Fruit fly (Drosophila melanogaster): ENCODE data around the gene D1.

D1 gene

DNA sequence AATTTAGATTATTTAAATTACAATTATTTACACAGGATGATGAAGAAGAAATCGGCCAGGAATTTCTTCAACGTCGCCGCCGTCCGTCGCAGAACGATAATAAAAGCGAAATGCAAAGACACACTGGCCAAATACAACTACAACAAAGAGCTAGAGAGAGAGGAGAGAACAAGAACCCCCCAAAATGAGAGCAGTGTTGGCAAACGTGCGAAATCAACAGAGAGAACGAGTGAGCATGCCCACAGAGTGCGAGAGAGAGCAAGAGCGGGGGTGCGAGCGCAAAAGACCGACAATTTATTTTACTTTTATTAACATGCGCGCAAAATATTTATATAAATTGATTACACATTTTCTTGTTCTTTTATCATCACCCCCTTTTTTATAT, 3.6 kb downstream of the D1 start:
- TF ChIP-seq CG33017 (tag; optimal IDR thresholded peaks at IDR 0.05) = peak; percentile 76
- peak; percentile 31 for TF ChIP-seq Crg-1 (GFP tag; optimal IDR thresholded peaks at IDR 0.05)
- TF ChIP-seq Hr96 (GFP tag; optimal IDR thresholded peaks at IDR 0.05) = peak; percentile 17
- TF ChIP-seq CG1620 (GFP tag; optimal IDR thresholded peaks at IDR 0.05) = peak; percentile 29
- TF ChIP-seq cic (GFP tag; optimal IDR thresholded peaks at IDR 0.05) = no peak
- TF ChIP-seq CG11617 (GFP tag; optimal IDR thresholded peaks at IDR 0.05) = no peak
- peak; percentile 62 for TF ChIP-seq Clk (GFP tag; optimal IDR thresholded peaks at IDR 0.05)
- peak; percentile 75 for TF ChIP-seq Mnt (GFP tag; optimal IDR thresholded peaks at IDR 0.05)
- TF ChIP-seq CG5204 (GFP tag; optimal IDR thresholded peaks at IDR 0.05) = no peak
- TF ChIP-seq CG7045 (GFP tag; optimal IDR thresholded peaks at IDR 0.05) = peak; percentile 41
- no peak for TF ChIP-seq cnc (optimal IDR thresholded peaks at IDR 0.05)
- peak; percentile 8 for TF ChIP-seq bab1 (GFP tag; optimal IDR thresholded peaks at IDR 0.05)
- peak; percentile 64 for TF ChIP-seq CG7101 (tag; optimal IDR thresholded peaks at IDR 0.05)
- peak; percentile 30 for TF ChIP-seq ovo (GFP tag; optimal IDR thresholded peaks at IDR 0.05)
- peak; percentile 59 for TF ChIP-seq pad (GFP tag; optimal IDR thresholded peaks at IDR 0.05)
- TF ChIP-seq toe (GFP tag; optimal IDR thresholded peaks at IDR 0.05) = peak; percentile 54
- TF ChIP-seq kay (GFP tag; ENCODE audit: borderline replicate concordance) = peak; percentile 71
- peak; percentile 29 for TF ChIP-seq CG14711 (tag; optimal IDR thresholded peaks at IDR 0.05)
- peak; percentile 7 for TF ChIP-seq tj (GFP tag; optimal IDR thresholded peaks at IDR 0.05)
- TF ChIP-seq CG12768 (GFP tag; optimal IDR thresholded peaks at IDR 0.05) = peak; percentile 87

DNA sequence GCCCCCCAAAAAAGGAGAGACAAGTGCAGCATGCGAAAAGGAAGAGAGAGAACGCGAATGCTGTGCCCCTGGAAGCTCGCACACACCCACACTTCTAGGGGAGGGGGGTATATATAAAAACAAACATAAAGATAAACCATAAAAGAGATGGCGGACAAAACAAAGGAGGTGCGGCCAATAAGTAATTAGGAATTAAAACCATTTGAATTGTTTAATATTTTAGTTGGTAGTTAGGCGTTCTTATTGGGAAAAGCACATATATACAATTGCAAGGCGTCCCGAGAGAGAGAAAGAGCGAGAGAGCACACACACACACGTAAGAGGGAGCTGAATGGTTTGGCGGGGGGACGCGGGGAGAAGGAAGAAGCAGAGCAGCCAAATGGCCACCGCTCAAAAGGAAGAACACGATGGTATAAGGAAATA, 4.4 kb downstream of the D1 start:
- TF ChIP-seq cic (GFP tag; optimal IDR thresholded peaks at IDR 0.05) (no peak), CG7045 (GFP tag; optimal IDR thresholded peaks at IDR 0.05) (no peak), toe (GFP tag; optimal IDR thresholded peaks at IDR 0.05) (no peak), Hr96 (GFP tag; optimal IDR thresholded peaks at IDR 0.05) (no peak), pad (GFP tag; optimal IDR thresholded peaks at IDR 0.05) (peak; percentile 38)

DNA sequence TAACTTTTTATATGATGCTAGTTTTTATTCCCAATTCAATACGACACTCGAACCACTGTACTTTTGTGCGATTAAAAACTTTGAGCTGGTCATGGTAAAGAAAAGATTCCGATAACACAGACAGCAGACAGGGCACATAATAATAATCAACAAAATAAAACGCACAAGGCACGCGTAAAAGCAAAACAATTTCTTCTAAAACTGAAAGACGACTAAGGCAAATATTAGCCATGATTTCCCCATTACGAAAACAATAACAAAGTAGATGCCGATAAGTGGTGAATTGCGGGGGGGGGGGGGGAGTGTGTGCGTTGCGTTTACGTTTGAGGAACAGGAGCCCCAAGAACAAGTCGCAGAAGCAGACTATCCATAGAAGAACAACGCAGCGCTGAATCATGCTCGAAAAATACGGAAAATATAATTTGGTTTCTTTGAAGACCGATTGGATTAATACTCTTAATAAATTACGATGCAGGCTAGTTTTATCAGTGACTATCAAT, 5.6 kb downstream of the D1 start:
- TF ChIP-seq cnc (optimal IDR thresholded peaks at IDR 0.05) = no peak

DNA sequence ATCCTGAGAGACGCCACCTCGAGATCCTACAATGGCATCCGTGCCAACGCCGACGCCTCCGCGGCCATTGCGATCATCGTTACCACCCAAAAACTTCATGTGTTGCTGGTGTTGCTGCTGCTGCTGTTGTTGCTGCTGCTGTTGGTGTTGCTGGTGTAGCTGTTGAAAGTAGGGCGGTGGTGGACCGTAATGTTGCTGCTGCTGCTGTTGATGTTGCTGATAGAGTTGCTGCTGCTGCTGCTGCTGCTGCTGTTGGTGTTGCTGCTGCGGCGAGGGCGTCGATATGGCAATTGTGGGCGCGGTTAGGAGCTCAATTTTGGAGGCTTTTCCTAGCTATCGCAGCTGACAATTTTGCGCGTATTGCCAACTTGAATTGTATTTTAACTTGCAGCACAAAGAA, 6.7 kb downstream of the D1 start:
- TF ChIP-seq Hr96 (GFP tag; optimal IDR thresholded peaks at IDR 0.05) (no peak), CG7101 (tag; optimal IDR thresholded peaks at IDR 0.05) (no peak), cnc (optimal IDR thresholded peaks at IDR 0.05) (no peak), CG33017 (tag; optimal IDR thresholded peaks at IDR 0.05) (no peak)

DNA sequence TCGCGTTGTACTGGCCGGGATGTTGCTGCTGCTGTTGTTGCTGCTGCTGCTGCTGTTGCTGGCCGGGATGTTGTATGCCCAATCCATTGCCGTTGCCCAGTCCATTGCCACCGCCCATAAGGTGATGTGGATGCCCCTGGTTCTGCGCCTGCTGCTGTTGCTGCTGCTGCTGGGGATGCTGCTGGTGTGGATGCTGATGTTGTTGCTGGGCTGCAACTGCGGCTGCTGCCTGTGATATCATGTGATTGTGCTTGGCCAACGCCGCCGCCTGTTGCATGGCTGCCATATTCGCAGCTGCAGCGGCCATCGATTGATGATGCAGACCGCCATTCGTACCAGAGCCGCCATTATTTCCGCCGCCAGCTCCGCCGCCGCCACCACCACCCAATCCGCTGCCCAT, 8.1 kb downstream of the D1 start:
- TF ChIP-seq Clk (GFP tag; optimal IDR thresholded peaks at IDR 0.05) (no peak), CG12768 (GFP tag; optimal IDR thresholded peaks at IDR 0.05) (no peak), CG5204 (GFP tag; optimal IDR thresholded peaks at IDR 0.05) (no peak)

DNA sequence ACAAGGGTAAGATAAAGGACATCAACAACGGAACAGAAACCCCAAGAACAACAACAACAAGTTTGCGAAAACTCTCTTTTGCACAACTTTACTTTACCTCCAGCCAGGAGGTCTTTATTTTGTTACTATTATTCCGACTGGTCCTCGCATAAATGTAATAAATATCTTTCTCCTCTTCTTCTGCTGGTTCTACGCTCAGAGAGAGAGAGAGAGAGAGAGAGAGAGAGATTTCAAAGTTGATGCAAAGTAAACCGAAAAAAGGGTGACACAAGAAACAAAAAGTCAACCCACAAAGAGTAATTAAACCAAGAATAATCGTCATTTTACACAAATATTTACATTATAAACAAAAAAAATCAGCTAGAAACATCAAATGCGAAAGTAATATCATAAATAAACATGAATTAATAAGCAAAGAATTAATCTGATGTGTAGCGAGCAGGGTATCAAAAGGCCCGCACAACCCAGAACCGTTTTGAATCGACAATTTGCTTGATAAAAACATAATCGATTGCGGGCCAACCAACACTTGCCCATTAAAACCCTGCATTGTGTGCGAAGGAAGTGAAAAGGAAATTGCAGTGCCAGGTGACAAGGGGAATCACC, 10.4 kb downstream of the D1 start:
- TF ChIP-seq Clk (GFP tag; optimal IDR thresholded peaks at IDR 0.05) (no peak), bab1 (GFP tag; optimal IDR thresholded peaks at IDR 0.05) (peak; percentile 46), cic (GFP tag; optimal IDR thresholded peaks at IDR 0.05) (no peak)

DNA sequence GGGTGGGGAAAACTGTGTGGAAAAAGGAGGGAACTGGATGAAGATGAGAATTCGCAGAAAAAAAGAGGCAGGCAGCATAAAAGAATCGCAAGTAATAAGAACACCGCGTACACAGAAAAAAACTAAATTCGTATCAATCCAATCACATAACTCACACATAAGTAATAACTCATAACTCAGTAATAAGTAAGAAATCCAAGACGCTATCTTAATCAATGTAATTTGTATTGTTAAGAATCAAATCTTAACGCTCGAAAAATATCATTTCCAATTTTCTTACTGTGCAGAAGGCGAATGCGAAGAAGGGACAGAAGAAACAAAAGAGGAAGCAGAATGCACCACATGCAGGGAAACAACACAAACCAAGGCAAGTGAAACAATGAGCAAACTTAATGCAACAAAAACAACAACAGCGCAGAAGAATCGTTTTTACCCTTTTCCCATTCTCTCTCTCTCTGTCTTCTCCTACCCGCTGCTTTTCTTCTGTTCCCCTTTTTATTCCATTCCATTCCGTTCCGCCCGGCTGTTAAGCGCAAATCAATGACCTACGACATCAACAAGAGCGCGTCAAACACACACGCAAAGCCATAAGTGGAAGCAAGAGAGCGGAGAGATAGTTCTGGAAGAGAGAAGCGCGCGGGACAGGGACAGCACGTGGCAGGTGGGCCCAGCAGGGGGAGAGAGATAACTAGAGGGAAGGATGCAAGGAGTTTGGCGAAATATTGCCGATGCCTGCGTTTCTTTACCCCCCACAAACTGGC, 11.2 kb downstream of the D1 start:
- peak; percentile 98 for TF ChIP-seq pad (GFP tag; optimal IDR thresholded peaks at IDR 0.05)
- peak; percentile 72 for TF ChIP-seq CG7101 (tag; optimal IDR thresholded peaks at IDR 0.05)
- peak; percentile 43 for TF ChIP-seq CG1620 (GFP tag; optimal IDR thresholded peaks at IDR 0.05)
- TF ChIP-seq bab1 (GFP tag; optimal IDR thresholded peaks at IDR 0.05) = peak; percentile 93
- TF ChIP-seq CG7045 (GFP tag; optimal IDR thresholded peaks at IDR 0.05) = peak; percentile 37
- no peak for TF ChIP-seq cic (GFP tag; optimal IDR thresholded peaks at IDR 0.05)
- peak; percentile 47 for TF ChIP-seq Crg-1 (GFP tag; optimal IDR thresholded peaks at IDR 0.05)
- TF ChIP-seq kay (GFP tag; ENCODE audit: borderline replicate concordance) = peak; percentile 34
- peak; percentile 38 for TF ChIP-seq Mnt (GFP tag; optimal IDR thresholded peaks at IDR 0.05)
- no peak for TF ChIP-seq Clk (GFP tag; optimal IDR thresholded peaks at IDR 0.05)
- no peak for TF ChIP-seq CG5204 (GFP tag; optimal IDR thresholded peaks at IDR 0.05)
- TF ChIP-seq CG33017 (tag; optimal IDR thresholded peaks at IDR 0.05) = peak; percentile 37
- TF ChIP-seq ovo (GFP tag; optimal IDR thresholded peaks at IDR 0.05) = no peak
- peak; percentile 80 for TF ChIP-seq CG14711 (tag; optimal IDR thresholded peaks at IDR 0.05)
- TF ChIP-seq CG11617 (GFP tag; optimal IDR thresholded peaks at IDR 0.05) = peak; percentile 73
- peak; percentile 56 for TF ChIP-seq tj (GFP tag; optimal IDR thresholded peaks at IDR 0.05)

All from whole organism, adult.